Worm (Caenorhabditis elegans) whole organism, midembryonic: ENCODE results near the gene T27C5.12.

ENCODE experiments used
- cog-1 ChIP-seq: sonication (generic microtip); optimal IDR thresholded peaks from 2 replicates; lab custom pipeline; 2016; ENCODE audit warnings: missing genetic modification characterization, missing compliant biosample characterization
- flt-1 ChIP-seq: fragments of 200-800 bp; sonication (Bioruptor generic); IDR thresholded peaks from 2 replicates; pipeline ENCODE4 v1.3.6; 2022; ENCODE audit warnings: missing genetic modification characterization, missing compliant biosample characterization
- med-1 ChIP-seq: sonication (generic microtip); optimal IDR thresholded peaks from 2 replicates; lab custom pipeline; 2017; ENCODE audit warnings: missing genetic modification characterization, mild to moderate bottlenecking, missing compliant biosample characterization, antibody characterized with exemption, missing genetic modification reagents; ENCODE audit not compliant: insufficient read depth
- ref-1 ChIP-seq: fragments of 200-800 bp; sonication (Bioruptor generic); conservative IDR thresholded peaks from 2 replicates; pipeline ENCODE4 v1.3.6; 2022; ENCODE audit warnings: missing genetic modification reagents, missing genetic modification characterization, missing compliant biosample characterization
- tab-1 ChIP-seq: fragments of 200-800 bp; sonication (Bioruptor generic); IDR thresholded peaks from 2 replicates; pipeline ENCODE4 v1.3.6; 2022; ENCODE audit warnings: missing genetic modification characterization, missing compliant biosample characterization
- ztf-23 ChIP-seq: fragments of 200-800 bp; sonication (Bioruptor generic); IDR thresholded peaks from 2 replicates; pipeline ENCODE4 v1.3.6; 2022; ENCODE audit warnings: missing genetic modification reagents, missing genetic modification characterization, missing compliant biosample characterization
- ztf-29 ChIP-seq: fragments of 200-800 bp; sonication (Bioruptor generic); IDR thresholded peaks from 2 replicates; pipeline ENCODE4 v1.3.6; 2022; ENCODE audit warnings: missing genetic modification reagents, missing genetic modification characterization, missing compliant biosample characterization

DNA sequence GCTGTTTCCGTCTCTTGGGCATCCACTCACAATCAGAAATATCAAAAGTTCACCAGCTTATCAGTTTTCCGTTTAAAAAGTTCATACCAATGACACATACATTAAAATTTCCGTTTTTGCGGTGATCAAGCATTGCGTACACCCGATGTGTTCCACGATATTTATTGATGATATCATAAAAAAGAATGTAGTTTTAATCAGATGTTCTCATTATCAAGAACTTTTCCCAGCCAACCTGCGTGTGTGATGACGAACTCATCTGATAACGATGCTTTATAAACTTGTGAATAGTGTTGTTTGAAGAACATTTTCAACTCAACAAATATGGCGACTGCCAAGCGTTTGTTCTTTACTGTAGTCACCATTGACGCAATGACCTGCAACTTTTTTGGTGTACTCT is 1.8 kb downstream of the T27C5.12 start, which contains the start of gene clc-21:
- TF ChIP-seq flt-1, result no peak
- TF ChIP-seq ref-1 (GFP tag; lab: Robert Waterston, UW), result no peak
- TF ChIP-seq ztf-23 (GFP tag; lab: Robert Waterston, UW), result no peak
- no peak for TF ChIP-seq ztf-29 (GFP tag; lab: Robert Waterston, UW)
- no peak for TF ChIP-seq tab-1 (GFP tag; lab: Robert Waterston, UW)
- TF ChIP-seq med-1 (GFP tag; lab: Kevin White, UChicago), result no peak
- TF ChIP-seq cog-1 (tag; lab: Kevin White, UChicago), result no peak
